Fruit fly (Drosophila melanogaster) whole organism, embryonic: ENCODE measurements around the gene Gart.
A peak's percentile ranks its signal among the peaks of the same experiment; 100 is the strongest.

Experiments
- Atf3 ChIP-seq: fragments of 200-800 bp; sonication (Bioruptor generic); optimal IDR thresholded peaks from 3 replicates; lab custom pipeline; 2016; ENCODE audit warnings: missing biosample characterization, missing genetic modification characterization
- CG10209 ChIP-seq: fragments of 200-800 bp; sonication (Bioruptor generic); optimal IDR thresholded peaks from 3 replicates; lab custom pipeline; 2017; ENCODE audit warnings: missing biosample characterization, mild to moderate bottlenecking, missing genetic modification characterization, missing genetic modification reagents
- CG13123 ChIP-seq: fragments of 200-800 bp; sonication (Bioruptor generic); optimal IDR thresholded peaks from 2 replicates; lab custom pipeline; 2016; ENCODE audit warnings: missing biosample characterization, missing genetic modification characterization
- CG13424 ChIP-seq: fragments of 200-800 bp; sonication (Bioruptor generic); optimal IDR thresholded peaks from 2 replicates; lab custom pipeline; 2019; ENCODE audit warnings: missing biosample characterization, mild to moderate bottlenecking, missing genetic modification characterization, moderate library complexity
- CG14050 ChIP-seq: fragments of 200-800 bp; sonication (Bioruptor generic); IDR thresholded peaks from 3 replicates; pipeline ENCODE4 v1.3.6; 2022; ENCODE audit warnings: missing biosample characterization, missing genetic modification characterization
- CG17359 ChIP-seq: fragments of 200-800 bp; sonication (Bioruptor generic); optimal IDR thresholded peaks from 3 replicates; lab custom pipeline; 2018; ENCODE audit warnings: missing biosample characterization, mild to moderate bottlenecking, missing genetic modification characterization, moderate library complexity
- CG17568 ChIP-seq: fragments of 200-800 bp; sonication (Bioruptor generic); optimal IDR thresholded peaks from 2 replicates; lab custom pipeline; 2018; ENCODE audit warnings: missing biosample characterization, mild to moderate bottlenecking, missing genetic modification characterization, moderate library complexity
- CG32767 ChIP-seq: fragments of 200-800 bp; sonication (Bioruptor generic); IDR thresholded peaks from 2 replicates; pipeline ENCODE4 v1.3.6; 2022; ENCODE audit warnings: missing biosample characterization, missing genetic modification characterization
- CG3281 ChIP-seq: fragments of 200-800 bp; sonication (Bioruptor generic); optimal IDR thresholded peaks from 3 replicates; lab custom pipeline; 2017; ENCODE audit warnings: missing biosample characterization, mild to moderate bottlenecking, missing genetic modification characterization
- CG34224 ChIP-seq: fragments of 200-800 bp; sonication (Bioruptor generic); IDR thresholded peaks from 3 replicates; pipeline ENCODE4 v1.3.6; 2022; ENCODE audit warnings: missing biosample characterization, missing genetic modification characterization; ENCODE audit not compliant: partially characterized antibody
- CG5180 ChIP-seq: fragments of 200-800 bp; sonication (Bioruptor generic); optimal IDR thresholded peaks from 3 replicates; lab custom pipeline; 2017; ENCODE audit warnings: missing biosample characterization, missing genetic modification characterization, mild to moderate bottlenecking, moderate library complexity, missing genetic modification reagents
- CG7556 ChIP-seq: fragments of 200-800 bp; sonication (Bioruptor generic); optimal IDR thresholded peaks from 2 replicates; lab custom pipeline; 2017; ENCODE audit warnings: missing biosample characterization, mild to moderate bottlenecking, missing genetic modification characterization
- CG8765 ChIP-seq: fragments of 200-800 bp; sonication (Bioruptor generic); IDR thresholded peaks from 2 replicates; pipeline ENCODE4 v1.3.6; 2022; ENCODE audit warnings: missing biosample characterization, missing genetic modification characterization
- CG9609 ChIP-seq: fragments of 200-800 bp; sonication (Bioruptor generic); optimal IDR thresholded peaks from 3 replicates; lab custom pipeline; 2016; ENCODE audit warnings: missing biosample characterization, missing genetic modification characterization
- CG9817 ChIP-seq: fragments of 200-800 bp; sonication (Bioruptor generic); optimal IDR thresholded peaks from 2 replicates; lab custom pipeline; 2018; ENCODE audit warnings: missing biosample characterization, mild to moderate bottlenecking, missing genetic modification characterization, moderate library complexity
- CG9876 ChIP-seq: fragments of 200-800 bp; sonication (Bioruptor generic); optimal IDR thresholded peaks from 2 replicates; lab custom pipeline; 2016; ENCODE audit warnings: missing biosample characterization, missing genetic modification characterization
- CTCF ChIP-seq: fragments of 200-800 bp; sonication (Bioruptor generic); optimal IDR thresholded peaks from 2 replicates; lab custom pipeline; 2017; ENCODE audit warnings: missing biosample characterization, mild to moderate bottlenecking, missing genetic modification characterization, moderate library complexity
- Dip2 ChIP-seq: fragments of 200-800 bp; sonication (Bioruptor generic); IDR thresholded peaks from 2 replicates; pipeline ENCODE4 v1.3.6; 2022; ENCODE audit warnings: missing biosample characterization, missing genetic modification characterization
- Eip74EF ChIP-seq, 2 experiments: fragments of 200-800 bp in 1 of 2; fragments of >200 bp in 1 of 2; sonication (Bioruptor generic) in 1 of 2; optimal IDR thresholded peaks; 2 replicates each; lab custom pipeline; 2017 to 2019; ENCODE audit warnings: missing biosample characterization in 2 of 2, missing genetic modification characterization in 2 of 2, mild to moderate bottlenecking in 1 of 2, moderate library complexity in 1 of 2
- H2.0 ChIP-seq: fragments of 200-800 bp; sonication (Bioruptor generic); IDR thresholded peaks from 2 replicates; pipeline ENCODE4 v1.3.6; 2022; ENCODE audit warnings: missing biosample characterization, missing genetic modification characterization
- Hey ChIP-seq: fragments of 200-800 bp; sonication (Bioruptor generic); optimal IDR thresholded peaks from 3 replicates; lab custom pipeline; 2018; ENCODE audit warnings: missing biosample characterization, mild to moderate bottlenecking, missing genetic modification characterization
- Hr3 ChIP-seq: fragments of 200-800 bp; sonication (Bioruptor generic); optimal IDR thresholded peaks from 3 replicates; lab custom pipeline; 2016; ENCODE audit warnings: missing biosample characterization, missing genetic modification characterization
- MTF-1 ChIP-seq: fragments of 200-800 bp; sonication (Bioruptor generic); optimal IDR thresholded peaks from 2 replicates; lab custom pipeline; 2018; ENCODE audit warnings: missing biosample characterization, mild to moderate bottlenecking, missing genetic modification characterization, borderline replicate concordance
- Oaz ChIP-seq: fragments of 200-800 bp; sonication (Bioruptor generic); IDR thresholded peaks from 2 replicates; pipeline ENCODE4 v1.3.6; 2022; ENCODE audit warnings: missing biosample characterization, missing genetic modification characterization
- Oli ChIP-seq: fragments of 200-800 bp; sonication (Bioruptor generic); optimal IDR thresholded peaks from 2 replicates; lab custom pipeline; 2018; ENCODE audit warnings: missing biosample characterization, mild to moderate bottlenecking, missing genetic modification characterization, moderate library complexity
- Poxn ChIP-seq: fragments of 200-800 bp; sonication (Bioruptor generic); IDR thresholded peaks from 2 replicates; pipeline ENCODE4 v1.3.6; 2022; ENCODE audit warnings: missing biosample characterization, missing genetic modification characterization
- Rfx ChIP-seq: fragments of 200-800 bp; sonication (Bioruptor generic); IDR thresholded peaks from 2 replicates; pipeline ENCODE4 v1.3.6; 2022; ENCODE audit warnings: missing biosample characterization, missing genetic modification characterization
- Vsx1 ChIP-seq: fragments of 200-800 bp; sonication (Bioruptor generic); optimal IDR thresholded peaks from 2 replicates; lab custom pipeline; 2017; ENCODE audit warnings: missing biosample characterization, mild to moderate bottlenecking, missing genetic modification characterization, missing genetic modification reagents
- Xrp1 ChIP-seq: fragments of 200-800 bp; sonication (Bioruptor generic); IDR thresholded peaks from 2 replicates; pipeline ENCODE4 v1.3.6; 2022; ENCODE audit warnings: missing biosample characterization, missing genetic modification characterization
- ash1 ChIP-seq: fragments of 200-800 bp; sonication (Bioruptor generic); optimal IDR thresholded peaks from 2 replicates; lab custom pipeline; 2018; ENCODE audit warnings: missing biosample characterization, mild to moderate bottlenecking, missing genetic modification characterization
- bigmax ChIP-seq: fragments of 200-800 bp; sonication (Bioruptor generic); optimal IDR thresholded peaks from 2 replicates; lab custom pipeline; 2018; ENCODE audit warnings: missing biosample characterization, mild to moderate bottlenecking, missing genetic modification characterization
- cad ChIP-seq: fragments of >200 bp; optimal IDR thresholded peaks from 2 replicates; lab custom pipeline; 2017; ENCODE audit warnings: missing biosample characterization, missing genetic modification characterization
- dmrt11E ChIP-seq: fragments of 200-800 bp; sonication (Bioruptor generic); optimal IDR thresholded peaks from 3 replicates; lab custom pipeline; 2018; ENCODE audit warnings: missing biosample characterization, mild to moderate bottlenecking, missing genetic modification characterization, moderate library complexity
- ewg ChIP-seq: fragments of 200-800 bp; sonication (Bioruptor generic); optimal IDR thresholded peaks from 3 replicates; lab custom pipeline; 2017; ENCODE audit warnings: mild to moderate bottlenecking, missing biosample characterization, missing genetic modification reagents, missing genetic modification characterization
- gcm ChIP-seq: fragments of 200-800 bp; sonication (Bioruptor generic); optimal IDR thresholded peaks from 2 replicates; lab custom pipeline; 2019; ENCODE audit warnings: missing biosample characterization, mild to moderate bottlenecking, missing genetic modification characterization, moderate library complexity
- gt ChIP-seq: fragments of 200-800 bp; sonication (Bioruptor generic); IDR thresholded peaks from 2 replicates; pipeline ENCODE4 v1.3.6; 2022; ENCODE audit warnings: missing biosample characterization, missing genetic modification characterization
- hb ChIP-seq: fragments of 200-800 bp; sonication (Bioruptor generic); IDR thresholded peaks from 3 replicates; pipeline ENCODE4 v1.3.6; 2022; ENCODE audit warnings: missing biosample characterization, missing genetic modification characterization; ENCODE audit not compliant: partially characterized antibody
- hbn ChIP-seq: fragments of 200-800 bp; sonication (Bioruptor generic); IDR thresholded peaks from 2 replicates; pipeline ENCODE4 v1.3.6; 2022; ENCODE audit warnings: missing biosample characterization, missing genetic modification characterization; ENCODE audit not compliant: partially characterized antibody
- hth ChIP-seq: fragments of >200 bp; optimal IDR thresholded peaks from 2 replicates; lab custom pipeline; 2017; ENCODE audit warnings: inconsistent platforms
- knrl ChIP-seq: fragments of 200-800 bp; sonication (Bioruptor generic); IDR thresholded peaks from 3 replicates; pipeline ENCODE4 v1.3.6; 2022; ENCODE audit warnings: missing biosample characterization, missing genetic modification characterization; ENCODE audit not compliant: partially characterized antibody
- lov ChIP-seq, 2 experiments: fragments of 200-800 bp in 1 of 2; fragments of >200 bp in 1 of 2; sonication (Bioruptor generic) in 1 of 2; IDR thresholded peaks in 1 of 2; optimal IDR thresholded peaks in 1 of 2; 2 replicates in 1 of 2; 3 replicates in 1 of 2; pipeline versions ENCODE4 v1.3.6 to Lab custom; 2017 to 2022; ENCODE audit warnings: missing biosample characterization in 1 of 2, missing genetic modification characterization in 1 of 2
- mam ChIP-seq: fragments of 200-800 bp; sonication (Bioruptor generic); optimal IDR thresholded peaks from 3 replicates; lab custom pipeline; 2016; ENCODE audit warnings: missing biosample characterization, missing genetic modification characterization
- nerfin-2 ChIP-seq: fragments of 200-800 bp; sonication (Bioruptor generic); IDR thresholded peaks from 2 replicates; pipeline ENCODE4 v1.3.6; 2022; ENCODE audit warnings: missing biosample characterization, missing genetic modification characterization; ENCODE audit not compliant: partially characterized antibody
- psq ChIP-seq: fragments of 200-800 bp; sonication (Bioruptor generic); optimal IDR thresholded peaks from 2 replicates; lab custom pipeline; 2017; ENCODE audit warnings: missing biosample characterization, missing genetic modification characterization
- pum ChIP-seq: fragments of 200-800 bp; sonication (Bioruptor generic); optimal IDR thresholded peaks from 2 replicates; lab custom pipeline; 2016; ENCODE audit warnings: missing biosample characterization, missing genetic modification characterization
- sd ChIP-seq: fragments of 200-800 bp; sonication (Bioruptor generic); optimal IDR thresholded peaks from 3 replicates; lab custom pipeline; 2018; ENCODE audit warnings: missing biosample characterization, mild to moderate bottlenecking, missing genetic modification characterization, moderate library complexity
- seq ChIP-seq: fragments of 200-800 bp; sonication (Bioruptor generic); IDR thresholded peaks from 2 replicates; pipeline ENCODE4 v1.3.6; 2022; ENCODE audit warnings: missing biosample characterization, missing genetic modification characterization
- sna ChIP-seq: fragments of 200-800 bp; sonication (Bioruptor generic); IDR thresholded peaks from 2 replicates; pipeline ENCODE4 v1.3.6; 2022; ENCODE audit warnings: missing biosample characterization, missing genetic modification characterization; ENCODE audit not compliant: partially characterized antibody
- unpg ChIP-seq: fragments of 200-800 bp; sonication (Bioruptor generic); optimal IDR thresholded peaks from 3 replicates; lab custom pipeline; 2018; ENCODE audit warnings: missing biosample characterization, mild to moderate bottlenecking, missing genetic modification characterization, moderate library complexity
- vnd ChIP-seq: fragments of 200-800 bp; sonication (Bioruptor generic); IDR thresholded peaks from 3 replicates; pipeline ENCODE4 v1.3.6; 2022; ENCODE audit warnings: missing biosample characterization, missing genetic modification characterization; ENCODE audit not compliant: partially characterized antibody

Gart gene

dm6 chr2L:7039342-7039684 lies 15.6 kb upstream of the Gart start (continued):
- TF ChIP-seq Eip74EF (GFP tag; optimal IDR thresholded peaks at IDR 0.05; lab: Kevin White, UChicago) = no peak
- no peak for TF ChIP-seq CTCF
- TF ChIP-seq Rfx (GFP tag; lab: Robert Waterston, UW) = peak; percentile 70
- TF ChIP-seq knrl (GFP tag; lab: Robert Waterston, UW) = no peak
- peak; percentile 41 for TF ChIP-seq ewg (GFP tag; lab: Kevin White, UChicago)
- TF ChIP-seq Hr3 (GFP tag; lab: Kevin White, UChicago) = peak; percentile 59
- TF ChIP-seq CG13424 (tag; lab: Kevin White, UChicago) = peak; percentile 61
- no peak for TF ChIP-seq CG13123 (GFP tag; lab: Kevin White, UChicago)
- TF ChIP-seq bigmax = no peak
- TF ChIP-seq gt = no peak
- no peak for TF ChIP-seq ash1 (GFP tag; lab: Kevin White, UChicago)
- no peak for TF ChIP-seq vnd (GFP tag; lab: Robert Waterston, UW)
- peak; percentile 45 for TF ChIP-seq pum (GFP tag; lab: Kevin White, UChicago)
- no peak for TF ChIP-seq CG3281 (GFP tag; lab: Kevin White, UChicago)
- no peak for TF ChIP-seq hth (lab: Kevin White, UChicago)
- TF ChIP-seq seq = peak; percentile 49; the same call in 1 of the 2 replicates
- TF ChIP-seq CG9876 (GFP tag; lab: Kevin White, UChicago) = no peak
- TF ChIP-seq unpg = peak; percentile 30
- TF ChIP-seq sna = no peak
- TF ChIP-seq nerfin-2 (GFP tag; lab: Robert Waterston, UW) = no peak
- TF ChIP-seq Oli (tag; lab: Kevin White, UChicago) = peak; percentile 43
- no peak for TF ChIP-seq CG34224 (GFP tag; lab: Robert Waterston, UW)
- TF ChIP-seq CG5180 = peak; percentile 6
- TF ChIP-seq Xrp1 (GFP tag; lab: Robert Waterston, UW) = peak; percentile 76
- no peak for TF ChIP-seq MTF-1 (GFP tag; lab: Kevin White, UChicago)
- TF ChIP-seq dmrt11E (tag; lab: Kevin White, UChicago) = peak; percentile 28
- no peak for TF ChIP-seq CG9817 (tag; lab: Kevin White, UChicago)
- peak; percentile 58 for TF ChIP-seq CG17359 (tag; lab: Kevin White, UChicago)
- peak; percentile 42; the same call in 1 of the 2 replicates for TF ChIP-seq CG32767
- TF ChIP-seq Hey (tag; lab: Kevin White, UChicago) = no peak
- peak; percentile 41 for TF ChIP-seq Vsx1 (GFP tag; lab: Kevin White, UChicago)
- TF ChIP-seq lov (optimal IDR thresholded peaks at IDR 0.05; lab: Kevin White, UChicago) = no peak
- no peak for TF ChIP-seq lov (GFP tag; IDR thresholded peaks at IDR 0.05; lab: Robert Waterston, UW)
- no peak for TF ChIP-seq Atf3
- peak; percentile 48 for TF ChIP-seq CG10209 (GFP tag; lab: Kevin White, UChicago)
- peak; percentile 22 for TF ChIP-seq CG17568 (GFP tag; lab: Kevin White, UChicago)
- peak; percentile 47 for TF ChIP-seq sd (tag; lab: Kevin White, UChicago)
- TF ChIP-seq mam (GFP tag; lab: Kevin White, UChicago) = peak; percentile 22
- no peak for TF ChIP-seq cad (GFP tag; lab: Kevin White, UChicago)
- TF ChIP-seq H2.0 = peak; percentile 62
- TF ChIP-seq gcm (GFP tag; lab: Kevin White, UChicago) = peak; percentile 12
- TF ChIP-seq CG7556 = peak; percentile 56
- no peak for TF ChIP-seq hbn (GFP tag; lab: Robert Waterston, UW)
- peak; percentile 74 for TF ChIP-seq CG9609
- 0 out of 2 replicates have a peak, but pooled peaks have one; percentile 4 for TF ChIP-seq Poxn (GFP tag; lab: Robert Waterston, UW)
- no peak for TF ChIP-seq CG8765 (GFP tag; lab: Robert Waterston, UW)
- TF ChIP-seq CG14050 (GFP tag; lab: Robert Waterston, UW) = 0 out of 3 replicates have a peak, but pooled peaks have one; percentile 11
- peak; percentile 59; the same call in 1 of the 2 replicates for TF ChIP-seq Oaz
- no peak for TF ChIP-seq hb (GFP tag; lab: Robert Waterston, UW)
- TF ChIP-seq Dip2 = no peak
- TF ChIP-seq psq (GFP tag; lab: Kevin White, UChicago) = peak; percentile 5
